Fruit fly (Drosophila melanogaster): Measurements from ENCODE around the gene C1GalTA.

Gene C1GalTA

DNA sequence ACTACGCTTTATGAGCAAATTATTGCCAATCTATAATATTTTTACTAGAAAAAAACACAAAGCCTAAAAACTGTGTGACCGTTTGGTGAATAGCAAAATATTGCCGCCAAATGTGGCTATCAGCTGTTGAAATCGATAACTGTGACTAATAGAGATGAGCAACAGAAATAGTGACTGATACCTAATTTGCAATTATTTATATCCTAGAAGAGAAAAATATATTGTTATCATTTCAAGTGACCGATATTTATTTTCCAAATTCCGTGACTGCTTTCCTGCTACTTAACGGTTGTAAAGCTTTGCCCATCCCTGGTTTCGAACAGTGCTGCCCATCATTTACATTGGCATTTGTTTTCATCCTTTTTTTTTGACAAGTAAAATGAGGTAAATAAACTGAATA is 46.3 kb upstream of the C1GalTA start, which contains the start of the genes alien and CG18661 (continued):
- peak; percentile 48 for TF ChIP-seq fd102C (GFP tag; optimal IDR thresholded peaks at IDR 0.05)
- TF ChIP-seq E2f1 (GFP tag; IDR thresholded peaks at IDR 0.05), result peak; percentile 84
- TF ChIP-seq Med (GFP tag), result peak; percentile 96
- peak; percentile 86 for TF ChIP-seq CG11247 (GFP tag; IDR thresholded peaks at IDR 0.05)
- TF ChIP-seq ato (GFP tag; IDR thresholded peaks at IDR 0.05; ENCODE audit: partially characterized antibody), result peak; percentile 36; the same call in 1 of the 2 replicates
- TF ChIP-seq amos (GFP tag; IDR thresholded peaks at IDR 0.05; ENCODE audit: partially characterized antibody), result peak; percentile 62
- peak; percentile 89 for TF ChIP-seq onecut (GFP tag; IDR thresholded peaks at IDR 0.05)
- peak; percentile 93 for TF ChIP-seq slou (GFP tag; optimal IDR thresholded peaks at IDR 0.05)
- TF ChIP-seq zfh2 (GFP tag; optimal IDR thresholded peaks at IDR 0.05), result peak; percentile 94
- peak; percentile 97 for TF ChIP-seq CG10366 (GFP tag; IDR thresholded peaks at IDR 0.05)
- TF ChIP-seq CG6175 (GFP tag; IDR thresholded peaks at IDR 0.05), result peak; percentile 80; the same call in 2 of the 3 replicates
- peak; percentile 66 for TF ChIP-seq CG7357 (GFP tag; IDR thresholded peaks at IDR 0.05)
- peak; percentile 91 for TF ChIP-seq ap (GFP tag; IDR thresholded peaks at IDR 0.05)
- peak; percentile 60 for TF ChIP-seq CG12236 (GFP tag; optimal IDR thresholded peaks at IDR 0.05)
- peak; percentile 90 for TF ChIP-seq sob (GFP tag; IDR thresholded peaks at IDR 0.05)
- TF ChIP-seq CG12744 (GFP tag; optimal IDR thresholded peaks at IDR 0.05), result peak; percentile 91
- peak; percentile 79 for TF ChIP-seq CG10979 (tag; optimal IDR thresholded peaks at IDR 0.05)
- peak; percentile 45 for TF ChIP-seq Six4 (GFP tag; optimal IDR thresholded peaks at IDR 0.05)
- peak; percentile 84 for TF ChIP-seq CG12769 (tag; optimal IDR thresholded peaks at IDR 0.05)
- peak; percentile 82 for TF ChIP-seq CG18619 (GFP tag; optimal IDR thresholded peaks at IDR 0.05)
- no peak for TF ChIP-seq CG17568 (GFP tag; optimal IDR thresholded peaks at IDR 0.05)
- peak; percentile 61 for TF ChIP-seq CG18011 (GFP tag; optimal IDR thresholded peaks at IDR 0.05)
- TF ChIP-seq Hey (tag; optimal IDR thresholded peaks at IDR 0.05), result no peak
- TF ChIP-seq seq (GFP tag; IDR thresholded peaks at IDR 0.05), result peak; percentile 84
- TF ChIP-seq otp (GFP tag; IDR thresholded peaks at IDR 0.05), result peak; percentile 90
- TF ChIP-seq CG3407 (GFP tag; optimal IDR thresholded peaks at IDR 0.05), result no peak
- TF ChIP-seq ase (GFP tag; IDR thresholded peaks at IDR 0.05), result peak; percentile 88
- no peak for TF ChIP-seq CG42726 (GFP tag; IDR thresholded peaks at IDR 0.05; ENCODE audit: partially characterized antibody)
- TF ChIP-seq usp (GFP tag; optimal IDR thresholded peaks at IDR 0.05), result no peak
- peak; percentile 85 for TF ChIP-seq Ravus (GFP tag; IDR thresholded peaks at IDR 0.05)
- peak; percentile 90 for TF ChIP-seq fd96Cb (tag; optimal IDR thresholded peaks at IDR 0.05)
- TF ChIP-seq Hmx (GFP tag; optimal IDR thresholded peaks at IDR 0.05), result peak; percentile 84
- TF ChIP-seq ranshi (GFP tag; IDR thresholded peaks at IDR 0.05), result peak; percentile 98
- TF ChIP-seq CG1024 (GFP tag; IDR thresholded peaks at IDR 0.05), result peak; percentile 95
- TF ChIP-seq tgo (GFP tag; IDR thresholded peaks at IDR 0.05), result peak; percentile 87
- TF ChIP-seq Mad (GFP tag; optimal IDR thresholded peaks at IDR 0.05), result peak; percentile 64
- TF ChIP-seq sens-2 (GFP tag; IDR thresholded peaks at IDR 0.05), result peak; percentile 92
- peak; percentile 66 for TF ChIP-seq E2f2 (GFP tag; IDR thresholded peaks at IDR 0.05)
- TF ChIP-seq row (GFP tag; IDR thresholded peaks at IDR 0.05), result peak; percentile 97
- peak; percentile 70 for TF ChIP-seq NC2β (GFP tag; optimal IDR thresholded peaks at IDR 0.05)
- TF ChIP-seq mam (GFP tag; optimal IDR thresholded peaks at IDR 0.05), result peak; percentile 98
- peak; percentile 87 for TF ChIP-seq Atf6 (GFP tag; IDR thresholded peaks at IDR 0.05)
- no peak for TF ChIP-seq CG6791 (GFP tag; IDR thresholded peaks at IDR 0.05; ENCODE audit: partially characterized antibody)
- peak; percentile 78 for TF ChIP-seq her (GFP tag; optimal IDR thresholded peaks at IDR 0.05)
- peak; percentile 95 for TF ChIP-seq Atf-2 (GFP tag; optimal IDR thresholded peaks at IDR 0.05)
- peak; percentile 43 for TF ChIP-seq ab (GFP tag; optimal IDR thresholded peaks at IDR 0.05)
- peak; percentile 82 for TF ChIP-seq CG32767 (GFP tag; IDR thresholded peaks at IDR 0.05)
- TF ChIP-seq sd (tag; optimal IDR thresholded peaks at IDR 0.05), result peak; percentile 70
- TF ChIP-seq CG18476 (GFP tag; optimal IDR thresholded peaks at IDR 0.05), result peak; percentile 22
- peak; percentile 93 for TF ChIP-seq maf-S (GFP tag; optimal IDR thresholded peaks at IDR 0.05)
- TF ChIP-seq kay (GFP tag; optimal IDR thresholded peaks at IDR 0.05), result peak; percentile 96
- TF ChIP-seq CG9817 (tag; optimal IDR thresholded peaks at IDR 0.05), result peak; percentile 85

Data from whole organism, embryonic.